Fruit fly (Drosophila melanogaster) whole organism, embryonic: ENCODE data around the gene aux.

Source experiments
- BEAF-32 ChIP-seq: fragments of 200-800 bp; sonication (Bioruptor generic); optimal IDR thresholded peaks from 3 replicates; lab custom pipeline; 2017; ENCODE audit warnings: missing biosample characterization, missing genetic modification characterization, mild to moderate bottlenecking, moderate library complexity, missing genetic modification reagents
- Bgb ChIP-seq: fragments of 200-800 bp; sonication (Bioruptor generic); IDR thresholded peaks from 2 replicates; pipeline ENCODE4 v1.3.6; 2022; ENCODE audit warnings: missing biosample characterization, missing genetic modification characterization; ENCODE audit not compliant: partially characterized antibody
- Bteb2 ChIP-seq: fragments of 200-800 bp; sonication (Bioruptor generic); optimal IDR thresholded peaks from 2 replicates; lab custom pipeline; 2016; ENCODE audit warnings: missing biosample characterization, missing genetic modification characterization
- CG11560 ChIP-seq: fragments of 200-800 bp; sonication (Bioruptor generic); IDR thresholded peaks from 3 replicates; pipeline ENCODE4 v1.3.6; 2022; ENCODE audit warnings: missing biosample characterization, missing genetic modification characterization
- CG12299 ChIP-seq: fragments of 200-800 bp; sonication (Bioruptor generic); optimal IDR thresholded peaks from 2 replicates; lab custom pipeline; 2018; ENCODE audit warnings: missing biosample characterization, mild to moderate bottlenecking, missing genetic modification characterization
- CG12942 ChIP-seq: fragments of 200-800 bp; sonication (Bioruptor generic); optimal IDR thresholded peaks from 3 replicates; lab custom pipeline; 2016; ENCODE audit warnings: missing biosample characterization, missing genetic modification characterization
- CG13123 ChIP-seq: fragments of 200-800 bp; sonication (Bioruptor generic); optimal IDR thresholded peaks from 2 replicates; lab custom pipeline; 2016; ENCODE audit warnings: missing biosample characterization, missing genetic modification characterization
- CG14014 ChIP-seq: fragments of 200-800 bp; sonication (Bioruptor generic); IDR thresholded peaks from 2 replicates; pipeline ENCODE4 v1.3.6; 2022; ENCODE audit warnings: missing biosample characterization, missing genetic modification characterization
- CG14710 ChIP-seq: fragments of 200-800 bp; sonication (Bioruptor generic); optimal IDR thresholded peaks from 3 replicates; lab custom pipeline; 2019; ENCODE audit warnings: missing biosample characterization, mild to moderate bottlenecking, missing genetic modification characterization, moderate library complexity
- CG14860 ChIP-seq: fragments of 200-800 bp; sonication (Bioruptor generic); IDR thresholded peaks from 3 replicates; pipeline ENCODE4 v1.3.6; 2022; ENCODE audit warnings: missing biosample characterization, missing genetic modification characterization; ENCODE audit not compliant: partially characterized antibody
- CG1603 ChIP-seq: fragments of 200-800 bp; sonication (Bioruptor generic); optimal IDR thresholded peaks from 2 replicates; lab custom pipeline; 2019; ENCODE audit warnings: missing biosample characterization, mild to moderate bottlenecking, missing genetic modification characterization, moderate library complexity
- CG18262 ChIP-seq: fragments of 200-800 bp; optimal IDR thresholded peaks from 3 replicates; lab custom pipeline; 2019; ENCODE audit warnings: missing biosample characterization, mild to moderate bottlenecking, missing genetic modification characterization, moderate library complexity
- CG2116 ChIP-seq: fragments of 200-800 bp; sonication (Bioruptor generic); optimal IDR thresholded peaks from 3 replicates; lab custom pipeline; 2018; ENCODE audit warnings: missing biosample characterization, mild to moderate bottlenecking, missing genetic modification characterization
- CG2129 ChIP-seq: fragments of 200-800 bp; sonication (Bioruptor generic); IDR thresholded peaks from 2 replicates; pipeline ENCODE4 v1.3.6; 2022; ENCODE audit warnings: missing biosample characterization, missing genetic modification characterization; ENCODE audit not compliant: partially characterized antibody
- CG2712 ChIP-seq: fragments of 200-800 bp; optimal IDR thresholded peaks from 3 replicates; lab custom pipeline; 2019; ENCODE audit warnings: missing biosample characterization, mild to moderate bottlenecking, missing genetic modification characterization, moderate library complexity
- CG31441 ChIP-seq: fragments of 200-800 bp; sonication (Bioruptor generic); IDR thresholded peaks from 2 replicates; pipeline ENCODE4 v1.3.6; 2022; ENCODE audit warnings: missing biosample characterization, missing genetic modification characterization
- CG4617 ChIP-seq: fragments of 200-800 bp; sonication (Bioruptor generic); optimal IDR thresholded peaks from 3 replicates; lab custom pipeline; 2016; ENCODE audit warnings: missing biosample characterization, missing genetic modification characterization, borderline replicate concordance
- CG6791 ChIP-seq: fragments of 200-800 bp; sonication (Bioruptor generic); IDR thresholded peaks from 3 replicates; pipeline ENCODE4 v1.3.6; 2022; ENCODE audit warnings: missing biosample characterization, missing genetic modification characterization; ENCODE audit not compliant: partially characterized antibody
- CG7839 ChIP-seq: fragments of 200-800 bp; sonication (Bioruptor generic); optimal IDR thresholded peaks from 3 replicates; lab custom pipeline; 2018; ENCODE audit warnings: missing biosample characterization, mild to moderate bottlenecking, missing genetic modification characterization, moderate library complexity
- CG7928 ChIP-seq: fragments of 200-800 bp; sonication (Bioruptor generic); optimal IDR thresholded peaks from 2 replicates; lab custom pipeline; 2017; ENCODE audit warnings: missing biosample characterization, mild to moderate bottlenecking, missing genetic modification characterization
- CG8944 ChIP-seq: fragments of 200-800 bp; sonication (Bioruptor generic); optimal IDR thresholded peaks from 3 replicates; lab custom pipeline; 2016; ENCODE audit warnings: missing biosample characterization, missing genetic modification characterization
- CG9437 ChIP-seq: fragments of 200-800 bp; sonication (Bioruptor generic); optimal IDR thresholded peaks from 2 replicates; lab custom pipeline; 2018; ENCODE audit warnings: missing biosample characterization, mild to moderate bottlenecking, missing genetic modification characterization
- Dfd ChIP-seq, 2 experiments: fragments of >200 bp; optimal IDR thresholded peaks; 2 replicates each; lab custom pipeline; 2017; ENCODE audit warnings: missing biosample characterization in 2 of 2, missing genetic modification characterization in 2 of 2
- Eip74EF ChIP-seq, 2 experiments: fragments of 200-800 bp in 1 of 2; fragments of >200 bp in 1 of 2; sonication (Bioruptor generic) in 1 of 2; optimal IDR thresholded peaks; 2 replicates each; lab custom pipeline; 2017 to 2019; ENCODE audit warnings: missing biosample characterization in 2 of 2, missing genetic modification characterization in 2 of 2, mild to moderate bottlenecking in 1 of 2, moderate library complexity in 1 of 2
- GATAe ChIP-seq: fragments of 200-800 bp; sonication (Bioruptor generic); conservative IDR thresholded peaks from 2 replicates; pipeline ENCODE4 v1.3.6; 2022; ENCODE audit warnings: missing biosample characterization, missing genetic modification characterization
- MBD-R2 ChIP-seq: fragments of 200-800 bp; sonication (Bioruptor generic); IDR thresholded peaks from 2 replicates; pipeline ENCODE4 v1.3.6; 2022; ENCODE audit warnings: missing biosample characterization, missing genetic modification characterization
- Opbp ChIP-seq: fragments of 200-800 bp; sonication (Bioruptor generic); IDR thresholded peaks from 3 replicates; pipeline ENCODE4 v1.3.6; 2022; ENCODE audit warnings: missing biosample characterization, missing genetic modification characterization; ENCODE audit not compliant: partially characterized antibody
- Side ChIP-seq: fragments of 200-800 bp; sonication (Bioruptor generic); optimal IDR thresholded peaks from 2 replicates; lab custom pipeline; 2016; ENCODE audit warnings: missing biosample characterization, missing genetic modification characterization
- Sox100B ChIP-seq: fragments of 200-800 bp; sonication (Bioruptor generic); optimal IDR thresholded peaks from 3 replicates; lab custom pipeline; 2018; ENCODE audit warnings: missing biosample characterization, mild to moderate bottlenecking, missing genetic modification characterization
- Ssrp ChIP-seq: fragments of 200-800 bp; sonication (Bioruptor generic); optimal IDR thresholded peaks from 2 replicates; lab custom pipeline; 2018; ENCODE audit warnings: missing biosample characterization, mild to moderate bottlenecking, missing genetic modification characterization, moderate library complexity
- Stat92E ChIP-seq, 3 experiments: fragments of >200 bp in 2 of 3; fragments of 200-800 bp in 1 of 3; sonication (Bioruptor generic) in 1 of 3; optimal IDR thresholded peaks; 2 replicates each; lab custom pipeline; 2017 to 2019; ENCODE audit warnings: missing biosample characterization in 3 of 3, missing genetic modification characterization in 3 of 3, mild to moderate bottlenecking in 1 of 3, moderate library complexity in 1 of 3
- ac ChIP-seq: fragments of 200-800 bp; sonication (Bioruptor generic); optimal IDR thresholded peaks from 3 replicates; lab custom pipeline; 2017; ENCODE audit warnings: missing biosample characterization, mild to moderate bottlenecking, missing genetic modification characterization
- aop ChIP-seq: fragments of 200-800 bp; sonication (Bioruptor generic); IDR thresholded peaks from 2 replicates; pipeline ENCODE4 v1.3.6; 2022; ENCODE audit warnings: missing biosample characterization, missing genetic modification characterization
- ap ChIP-seq: fragments of 200-800 bp; sonication (Bioruptor generic); IDR thresholded peaks from 2 replicates; pipeline ENCODE4 v1.3.6; 2022; ENCODE audit warnings: missing biosample characterization, missing genetic modification characterization
- ase ChIP-seq: fragments of 200-800 bp; sonication (Bioruptor generic); IDR thresholded peaks from 3 replicates; pipeline ENCODE4 v1.3.6; 2022; ENCODE audit warnings: missing biosample characterization, missing genetic modification characterization
- bbx ChIP-seq: fragments of 200-800 bp; sonication (Bioruptor generic); IDR thresholded peaks from 2 replicates; pipeline ENCODE4 v1.3.6; 2022; ENCODE audit warnings: missing biosample characterization, missing genetic modification characterization; ENCODE audit not compliant: partially characterized antibody
- cad ChIP-seq: fragments of >200 bp; optimal IDR thresholded peaks from 2 replicates; lab custom pipeline; 2017; ENCODE audit warnings: missing biosample characterization, missing genetic modification characterization
- chinmo ChIP-seq: fragments of 200-800 bp; sonication (Bioruptor generic); IDR thresholded peaks from 4 replicates; pipeline ENCODE4 v1.3.6; 2022; ENCODE audit warnings: missing biosample characterization, missing genetic modification characterization; ENCODE audit not compliant: partially characterized antibody
- gcm2 ChIP-seq: fragments of 200-800 bp; sonication (Bioruptor generic); optimal IDR thresholded peaks from 2 replicates; lab custom pipeline; 2016; ENCODE audit warnings: missing biosample characterization, missing genetic modification characterization
- inv ChIP-seq: fragments of 200-800 bp; sonication (Bioruptor generic); IDR thresholded peaks from 2 replicates; pipeline ENCODE4 v1.3.6; 2022; ENCODE audit warnings: missing biosample characterization, missing genetic modification characterization; ENCODE audit not compliant: partially characterized antibody
- kay ChIP-seq: fragments of 200-800 bp; sonication (Bioruptor generic); optimal IDR thresholded peaks from 2 replicates; lab custom pipeline; 2016; ENCODE audit warnings: missing biosample characterization, missing genetic modification characterization
- mirr ChIP-seq: fragments of 200-800 bp; sonication (Bioruptor generic); optimal IDR thresholded peaks from 3 replicates; lab custom pipeline; 2018; ENCODE audit warnings: missing biosample characterization, mild to moderate bottlenecking, missing genetic modification characterization
- mld ChIP-seq: fragments of 200-800 bp; sonication (Bioruptor generic); IDR thresholded peaks from 3 replicates; pipeline ENCODE4 v1.3.6; 2022; ENCODE audit warnings: missing biosample characterization, missing genetic modification characterization; ENCODE audit not compliant: partially characterized antibody
- nau ChIP-seq: fragments of 200-800 bp; sonication (Bioruptor generic); optimal IDR thresholded peaks from 3 replicates; lab custom pipeline; 2017; ENCODE audit warnings: missing biosample characterization, mild to moderate bottlenecking, missing genetic modification characterization, missing genetic modification reagents
- ranshi ChIP-seq: fragments of 200-800 bp; sonication (Bioruptor generic); IDR thresholded peaks from 2 replicates; pipeline ENCODE4 v1.3.6; 2022; ENCODE audit warnings: missing biosample characterization, missing genetic modification characterization
- slbo ChIP-seq: fragments of 200-800 bp; sonication (Bioruptor generic); IDR thresholded peaks from 2 replicates; pipeline ENCODE4 v1.3.6; 2022; ENCODE audit warnings: missing biosample characterization, missing genetic modification characterization

aux gene

DNA sequence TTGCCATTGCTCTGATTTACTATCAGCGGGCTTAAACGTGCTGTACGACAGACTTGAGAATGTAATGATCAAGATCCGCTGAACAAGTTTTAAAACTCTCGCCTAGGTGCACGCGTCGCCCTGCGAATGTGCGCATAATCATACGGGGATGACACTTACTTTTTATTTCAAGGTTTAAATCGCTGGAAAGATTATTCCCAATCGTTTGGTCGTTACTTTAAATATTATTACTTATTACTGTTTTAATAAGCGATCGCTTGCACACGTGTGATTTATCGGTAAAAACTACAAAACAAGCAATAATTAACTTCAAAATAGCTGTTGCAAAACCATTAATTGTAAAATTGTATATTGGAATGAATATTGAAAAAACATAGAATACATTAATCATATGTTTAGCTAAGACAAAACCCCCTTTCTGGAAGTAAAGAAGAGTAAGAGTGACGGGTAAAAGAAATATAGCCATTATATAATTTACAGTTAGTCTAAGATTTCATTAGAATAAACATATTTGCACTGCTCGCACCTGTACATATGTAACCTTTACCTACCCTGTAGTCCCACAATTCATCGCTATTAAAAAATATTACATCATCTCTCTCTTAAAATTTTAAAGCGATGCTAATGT, 17.7 kb downstream of the aux start, which contains the start of gene DhpD (continued):
- TF ChIP-seq CG13123 (GFP tag; lab: Kevin White, UChicago) (peak; percentile 17), CG11560 (peak; percentile 56; the same call in 1 of the 3 replicates), slbo (GFP tag; lab: Robert Waterston, UW) (peak; percentile 86), Ssrp (peak; percentile 45), Bteb2 (GFP tag; lab: Kevin White, UChicago) (peak; percentile 56), nau (GFP tag; lab: Kevin White, UChicago) (no peak), Side (GFP tag; lab: Kevin White, UChicago) (no peak), MBD-R2 (peak; percentile 73), CG14014 (peak; percentile 54), gcm2 (peak; percentile 30), cad (GFP tag; lab: Kevin White, UChicago) (no peak), chinmo (peak; percentile 71; the same call in 2 of the 4 replicates), CG6791 (GFP tag; lab: Robert Waterston, UW) (peak; percentile 88), CG8944 (peak; percentile 29), GATAe (GFP tag; lab: Robert Waterston, UW) (no peak; the same call in 1 of the 2 replicates), ac (GFP tag; lab: Kevin White, UChicago) (no peak), mld (peak; percentile 85), CG7928 (GFP tag; lab: Kevin White, UChicago) (peak; percentile 39), CG2129 (no peak), ranshi (GFP tag; lab: Robert Waterston, UW) (peak; percentile 49), CG12942 (GFP tag; lab: Kevin White, UChicago) (peak; percentile 61), ap (0 out of 2 replicates have a peak, but pooled peaks have one; percentile 33), aop (GFP tag; lab: Robert Waterston, UW) (no peak), CG31441 (GFP tag; lab: Robert Waterston, UW) (peak; percentile 72)

DNA sequence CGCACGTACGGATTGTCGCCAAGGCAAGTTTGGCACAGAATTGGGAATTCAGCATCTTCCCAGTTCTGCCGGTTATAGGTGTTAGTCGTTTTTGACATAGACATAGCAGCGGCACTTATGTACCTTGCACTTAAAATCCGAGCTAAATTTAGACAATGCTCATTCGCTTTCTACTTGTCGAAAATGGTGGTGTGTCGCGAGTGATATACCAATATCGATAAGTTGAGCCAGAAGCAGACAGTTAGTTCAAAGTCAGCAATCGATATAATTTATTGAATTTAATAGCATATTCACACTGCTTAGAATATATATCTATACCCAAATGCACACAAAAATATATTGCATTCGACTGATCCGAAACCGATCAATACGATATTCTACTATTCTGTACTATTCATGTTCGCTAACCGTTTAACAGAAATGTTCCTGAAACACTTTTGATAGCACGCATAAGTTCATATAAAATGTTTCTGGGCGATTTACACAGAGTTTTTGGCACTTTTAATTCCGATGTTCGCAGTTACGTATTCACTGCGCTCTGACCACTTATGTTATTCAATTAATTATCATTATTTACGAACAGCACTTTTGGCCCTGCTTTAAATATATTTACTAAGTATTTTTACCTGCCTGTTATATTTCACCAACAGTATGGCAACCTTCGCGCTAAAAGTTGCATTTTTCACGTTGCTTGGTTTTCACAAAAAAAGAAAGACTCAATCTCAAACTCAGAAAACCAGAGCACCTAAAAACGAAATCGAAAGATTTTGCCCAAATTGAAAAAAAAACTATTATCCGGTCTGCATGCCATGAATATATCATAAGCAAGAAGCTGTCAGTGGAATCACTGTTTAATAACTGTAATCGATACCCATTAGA, 20.8 kb downstream of the aux start, which contains the start of gene CG14641:
Gene CG14641 (minus strand): TSS at position 204 of the 879 bp plus-strand sequence.
- TF ChIP-seq mirr (GFP tag; lab: Kevin White, UChicago) (no peak), CG14860 (GFP tag; lab: Robert Waterston, UW) (0 out of 3 replicates have a peak, but pooled peaks have one; percentile 26), CG6791 (GFP tag; lab: Robert Waterston, UW) (peak; percentile 53; the same call in 1 of the 3 replicates), CG2116 (GFP tag; lab: Kevin White, UChicago) (peak; percentile 31), Opbp (GFP tag; lab: Robert Waterston, UW) (peak; percentile 54; the same call in 2 of the 3 replicates), Bgb (peak; percentile 55; the same call in 1 of the 2 replicates), CG14710 (tag; lab: Kevin White, UChicago) (peak; percentile 23), Stat92E (GFP tag; optimal IDR thresholded peaks at IDR 0.05; lab: Kevin White, UChicago) (peak in 1 of 3 experiments; percentile 86), kay (GFP tag; lab: Kevin White, UChicago) (no peak), CG9437 (GFP tag; lab: Kevin White, UChicago) (peak; percentile 28), ase (GFP tag; lab: Robert Waterston, UW) (no peak), inv (no peak), BEAF-32 (peak; percentile 66), CG12299 (no peak), CG7839 (tag; lab: Kevin White, UChicago) (peak; percentile 7), Dfd (GFP tag; optimal IDR thresholded peaks at IDR 0.05; lab: Kevin White, UChicago) (peak in 1 of 2 experiments; percentile 82), Eip74EF (GFP tag; optimal IDR thresholded peaks at IDR 0.05; lab: Kevin White, UChicago) (peak in 1 of 2 experiments; percentile 66), Sox100B (GFP tag; lab: Kevin White, UChicago) (no peak), CG2712 (peak; percentile 51), CG4617 (GFP tag; lab: Kevin White, UChicago) (peak; percentile 61), CG18262 (no peak), bbx (GFP tag; lab: Robert Waterston, UW) (peak; percentile 49), CG1603 (tag; lab: Kevin White, UChicago) (peak; percentile 74)
